Worm (Caenorhabditis elegans) whole organism, L3 larva: ENCODE measurements around the gene ergi-2.

Experiments used
- aly-2 ChIP-seq: fragments of 150-350 bp; optimal IDR thresholded peaks from 2 replicates; lab custom pipeline; 2014; ENCODE audit warnings: missing biosample characterization, missing genetic modification characterization
- ceh-28 ChIP-seq: fragments of 150-350 bp; optimal IDR thresholded peaks from 2 replicates; lab custom pipeline; 2014; ENCODE audit warnings: missing biosample characterization, missing genetic modification reagents, missing genetic modification characterization
- ceh-82 ChIP-seq: fragments of 150-350 bp; optimal IDR thresholded peaks from 2 replicates; lab custom pipeline; 2014; ENCODE audit warnings: missing biosample characterization, missing genetic modification characterization
- ceh-9 ChIP-seq: sonication (generic microtip); optimal IDR thresholded peaks from 2 replicates; lab custom pipeline; 2018; ENCODE audit warnings: missing biosample characterization, missing genetic modification characterization
- elt-3 ChIP-seq, 3 experiments: fragments of 150-350 bp in 1 of 3; sonication (generic microtip) in 2 of 3; optimal IDR thresholded peaks; 2 replicates in 2 of 3; 4 replicates in 1 of 3; lab custom pipeline; 2014 to 2017; ENCODE audit warnings: missing biosample characterization in 3 of 3, missing genetic modification characterization in 3 of 3
- eor-1 ChIP-seq, 2 experiments: fragments of 150-350 bp; optimal IDR thresholded peaks; 2 replicates each; lab custom pipeline; 2014 to 2018; ENCODE audit warnings: missing biosample characterization in 2 of 2, missing genetic modification characterization in 2 of 2
- fkh-2 ChIP-seq: fragments of 150-350 bp; optimal IDR thresholded peaks from 2 replicates; lab custom pipeline; 2014; ENCODE audit warnings: missing biosample characterization, missing genetic modification reagents, missing genetic modification characterization
- jun-1 ChIP-seq: fragments of 150-350 bp; optimal IDR thresholded peaks from 2 replicates; lab custom pipeline; 2014; ENCODE audit warnings: missing biosample characterization, missing genetic modification reagents, missing genetic modification characterization
- lin-39 ChIP-seq: fragments of 150-350 bp; optimal IDR thresholded peaks from 2 replicates; lab custom pipeline; 2018; ENCODE audit warnings: missing biosample characterization, missing genetic modification reagents, missing genetic modification characterization
- mml-1 ChIP-seq: fragments of 150-350 bp; sonication (generic microtip); optimal IDR thresholded peaks from 3 replicates; lab custom pipeline; 2014; ENCODE audit warnings: missing biosample characterization, missing genetic modification characterization
- nfya-1 ChIP-seq: sonication (generic microtip); optimal IDR thresholded peaks from 2 replicates; lab custom pipeline; 2017; ENCODE audit warnings: missing genetic modification characterization, mild to moderate bottlenecking, missing compliant biosample characterization, antibody characterized with exemption, moderate library complexity; ENCODE audit not compliant: insufficient read depth
- nhr-12 ChIP-seq: fragments of 150-350 bp; optimal IDR thresholded peaks from 2 replicates; lab custom pipeline; 2014; ENCODE audit warnings: missing biosample characterization, missing genetic modification characterization
- nhr-237 ChIP-seq: fragments of 150-350 bp; optimal IDR thresholded peaks from 2 replicates; lab custom pipeline; 2014; ENCODE audit warnings: missing biosample characterization, missing genetic modification characterization
- nhr-28 ChIP-seq: fragments of 150-350 bp; optimal IDR thresholded peaks from 2 replicates; lab custom pipeline; 2014; ENCODE audit warnings: missing biosample characterization, missing genetic modification characterization
- nhr-43 ChIP-seq: sonication (generic microtip); optimal IDR thresholded peaks from 2 replicates; lab custom pipeline; 2016; ENCODE audit warnings: mild to moderate bottlenecking, missing genetic modification characterization, missing compliant biosample characterization; ENCODE audit not compliant: poor library complexity, severe bottlenecking
- nhr-76 ChIP-seq: fragments of 150-350 bp; sonication (generic microtip); optimal IDR thresholded peaks from 5 replicates; lab custom pipeline; 2014; ENCODE audit warnings: missing biosample characterization, missing genetic modification characterization
- nhr-77 ChIP-seq: fragments of 150-350 bp; optimal IDR thresholded peaks from 2 replicates; lab custom pipeline; 2014; ENCODE audit warnings: missing biosample characterization, missing genetic modification characterization
- pha-4 ChIP-seq: fragments of 150-350 bp; optimal IDR thresholded peaks from 2 replicates; lab custom pipeline; 2014; ENCODE audit warnings: missing biosample characterization, missing genetic modification reagents, missing genetic modification characterization
- pqm-1 ChIP-seq: fragments of 150-350 bp; optimal IDR thresholded peaks from 2 replicates; lab custom pipeline; 2017; ENCODE audit warnings: missing biosample characterization, missing genetic modification characterization, inconsistent platforms
- zag-1 ChIP-seq: fragments of 150-350 bp; optimal IDR thresholded peaks from 2 replicates; lab custom pipeline; 2014; ENCODE audit warnings: missing biosample characterization, missing genetic modification characterization
- ztf-11 ChIP-seq: fragments of 150-350 bp; optimal IDR thresholded peaks from 2 replicates; lab custom pipeline; 2014; ENCODE audit warnings: missing biosample characterization, missing genetic modification characterization
- ztf-4 ChIP-seq: fragments of 150-350 bp; optimal IDR thresholded peaks from 2 replicates; lab custom pipeline; 2014; ENCODE audit warnings: missing biosample characterization, missing genetic modification characterization

Gene ergi-2

ce11 chrX:14957176-14957575 is 49.9 kb downstream of the ergi-2 start:
- TF ChIP-seq nhr-43 (tag; lab: Kevin White, UChicago), result no peak
- TF ChIP-seq aly-2, result no peak
- TF ChIP-seq ceh-82 (tag; lab: Kevin White, UChicago), result no peak
- no peak for TF ChIP-seq zag-1 (tag; lab: Kevin White, UChicago)
- TF ChIP-seq ztf-4 (tag; lab: Kevin White, UChicago), result no peak
- no peak for TF ChIP-seq eor-1 (tag; optimal IDR thresholded peaks at IDR 0.05; lab: Kevin White, UChicago)
- no peak for TF ChIP-seq lin-39
- TF ChIP-seq pqm-1, result no peak
- no peak for TF ChIP-seq nhr-76 (tag; lab: Kevin White, UChicago)
- TF ChIP-seq, all 47 proteins: peak for 0

DNA sequence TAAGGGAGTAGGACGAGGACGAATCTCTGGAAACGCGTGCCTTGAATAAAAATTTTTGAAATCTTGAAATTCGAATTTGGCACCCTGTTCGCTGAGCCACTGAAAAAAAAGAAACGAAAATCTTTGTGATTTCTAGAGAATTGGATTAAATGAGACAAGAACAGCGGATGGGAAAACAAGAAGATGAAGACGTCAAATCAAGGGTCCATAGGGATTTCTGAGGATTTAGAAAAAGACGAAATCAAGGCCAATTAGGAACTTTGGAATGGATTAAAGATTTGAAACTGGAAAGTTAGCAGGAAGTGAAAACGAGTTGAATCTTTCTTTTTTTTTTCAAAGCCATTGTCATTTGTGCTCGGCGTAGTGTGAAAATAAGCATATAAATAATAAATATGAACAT is 52.6 kb downstream of the ergi-2 start, which contains the start of gene pag-3:
TSS of gene pag-3 (minus strand) at position 101 of the 400 bp plus-strand sequence.
- no peak for TF ChIP-seq elt-3 (tag; optimal IDR thresholded peaks at IDR 0.05; lab: Kevin White, UChicago)
- TF ChIP-seq nhr-237 (tag; lab: Kevin White, UChicago), result no peak
- TF ChIP-seq lin-39, result no peak
- no peak for TF ChIP-seq ceh-28 (tag; lab: Kevin White, UChicago)
- no peak for TF ChIP-seq mml-1
- no peak for TF ChIP-seq aly-2
- TF ChIP-seq pha-4 (tag; lab: Kevin White, UChicago), result no peak
- no peak for TF ChIP-seq ztf-11 (tag; lab: Kevin White, UChicago)
- no peak for TF ChIP-seq nhr-28 (tag; lab: Kevin White, UChicago)
- TF ChIP-seq nhr-12 (tag; lab: Kevin White, UChicago), result no peak
- no peak for TF ChIP-seq fkh-2 (tag; lab: Kevin White, UChicago)
- TF ChIP-seq nfya-1, result no peak
- no peak for TF ChIP-seq jun-1 (tag; lab: Kevin White, UChicago)
- no peak for TF ChIP-seq pqm-1
- no peak for TF ChIP-seq nhr-77 (tag; lab: Kevin White, UChicago)
- TF ChIP-seq ceh-9 (tag; lab: Kevin White, UChicago), result no peak
